Worm (Caenorhabditis elegans) whole organism, early embryonic: ENCODE measurements around the gene R102.1.

Experiments
- B0310.2 ChIP-seq: sonication (generic microtip); optimal IDR thresholded peaks from 2 replicates; lab custom pipeline; 2016; ENCODE audit warnings: mild to moderate bottlenecking, missing genetic modification characterization, missing compliant biosample characterization
- aly-1 ChIP-seq: sonication (generic microtip); optimal IDR thresholded peaks from 2 replicates; lab custom pipeline; 2016; ENCODE audit warnings: missing genetic modification characterization, missing compliant biosample characterization
- ceh-13 ChIP-seq: fragments of 200-800 bp; sonication (Bioruptor generic); optimal IDR thresholded peaks from 2 replicates; lab custom pipeline; 2018; ENCODE audit warnings: mild to moderate bottlenecking, missing genetic modification characterization, missing compliant biosample characterization
- ceh-36 ChIP-seq: sonication (generic microtip); optimal IDR thresholded peaks from 2 replicates; lab custom pipeline; 2016; ENCODE audit warnings: missing genetic modification characterization, inconsistent platforms, missing compliant biosample characterization
- ets-7 ChIP-seq: sonication (generic microtip); optimal IDR thresholded peaks from 2 replicates; lab custom pipeline; 2016; ENCODE audit warnings: missing genotype, missing genetic modification characterization, missing compliant biosample characterization
- hmbx-1 ChIP-seq: sonication (generic microtip); optimal IDR thresholded peaks from 2 replicates; lab custom pipeline; 2016; ENCODE audit warnings: mild to moderate bottlenecking, missing genetic modification characterization, missing compliant biosample characterization
- hmg-4 ChIP-seq: fragments of 200-800 bp; sonication (Bioruptor generic); optimal IDR thresholded peaks from 2 replicates; lab custom pipeline; 2018; ENCODE audit warnings: mild to moderate bottlenecking, missing genetic modification characterization, missing compliant biosample characterization
- hnd-1 ChIP-seq: sonication (generic microtip); optimal IDR thresholded peaks from 2 replicates; lab custom pipeline; 2016; ENCODE audit warnings: missing genetic modification characterization, missing compliant biosample characterization
- pes-1 ChIP-seq: fragments of 200-800 bp; sonication (Bioruptor generic); IDR thresholded peaks from 2 replicates; pipeline ENCODE4 v1.3.6; 2022; ENCODE audit warnings: missing genetic modification reagents, missing genetic modification characterization, missing compliant biosample characterization
- scrt-1 ChIP-seq: fragments of 200-800 bp; sonication (Bioruptor generic); IDR thresholded peaks from 2 replicates; pipeline ENCODE4 v1.3.6; 2022; ENCODE audit warnings: missing genetic modification characterization, missing compliant biosample characterization
- sea-1 ChIP-seq: fragments of 200-800 bp; sonication (Bioruptor generic); conservative IDR thresholded peaks from 2 replicates; pipeline ENCODE4 v1.3.6; 2022; ENCODE audit warnings: missing genetic modification characterization, missing compliant biosample characterization
- tbx-11 ChIP-seq: fragments of 200-800 bp; sonication (Bioruptor generic); IDR thresholded peaks from 2 replicates; pipeline ENCODE4 v1.3.6; 2022; ENCODE audit warnings: missing genetic modification characterization, missing compliant biosample characterization
- tbx-37 ChIP-seq: fragments of 200-800 bp; sonication (Bioruptor generic); conservative IDR thresholded peaks from 2 replicates; pipeline ENCODE4 v1.3.6; 2022; ENCODE audit warnings: missing genetic modification reagents, missing genetic modification characterization, missing compliant biosample characterization
- tra-4 ChIP-seq: sonication (generic microtip); optimal IDR thresholded peaks from 2 replicates; lab custom pipeline; 2017; ENCODE audit warnings: missing genetic modification characterization, missing compliant biosample characterization

R102.1 gene

DNA sequence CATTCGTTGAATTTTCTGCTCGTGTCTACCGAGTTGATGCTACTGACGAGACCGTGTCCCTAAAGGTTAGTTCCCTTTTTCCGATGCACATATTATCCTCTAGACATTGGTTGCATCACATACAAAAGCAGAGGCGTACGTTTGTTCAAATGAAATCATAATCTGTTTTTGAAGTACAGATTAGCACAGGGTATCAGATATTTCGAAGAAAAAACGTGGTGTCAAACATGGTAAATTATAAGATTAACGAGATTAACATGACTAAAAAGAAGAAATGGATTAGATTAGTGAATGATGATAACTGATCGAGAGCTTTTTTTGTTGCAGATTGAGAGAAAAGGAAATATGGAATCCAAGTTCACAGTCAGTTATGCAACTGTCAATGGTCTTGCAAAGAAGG lies 33.0 kb downstream of the R102.1 start:
- TF ChIP-seq ets-7 (tag; lab: Kevin White, UChicago) (no peak), hmbx-1 (no peak), ceh-36 (tag; lab: Kevin White, UChicago) (no peak), scrt-1 (GFP tag; lab: Robert Waterston, UW) (no peak)

DNA sequence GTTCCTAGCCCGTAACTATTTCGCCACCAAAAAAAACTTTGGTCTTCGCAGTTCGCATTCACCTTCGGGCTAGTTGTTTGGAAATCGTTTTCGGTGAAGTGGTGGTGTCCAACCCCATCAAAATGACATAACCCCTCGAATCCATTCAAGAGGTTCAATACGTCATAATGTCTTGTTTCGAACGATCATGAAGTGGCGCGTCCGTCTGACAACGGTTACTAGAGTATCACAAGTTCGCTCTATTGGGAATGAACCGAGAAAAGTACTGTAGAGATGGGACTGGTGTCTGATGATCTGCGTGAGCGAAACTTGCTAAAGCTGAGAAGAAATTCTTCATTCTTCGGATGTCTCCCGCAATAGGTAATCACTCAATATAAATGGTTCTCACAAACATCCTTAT lies 41.9 kb downstream of the R102.1 start, which contains the start of gene ZC168.2:
ZC168.2 (plus strand) TSS at position 301 of the 400 bp plus-strand sequence.
- no peak for TF ChIP-seq pes-1 (GFP tag; lab: Robert Waterston, UW)
- no peak for TF ChIP-seq hmg-4 (GFP tag; lab: Kevin White, UChicago)
- no peak for TF ChIP-seq B0310.2 (tag; lab: Kevin White, UChicago)
- no peak for TF ChIP-seq tbx-11 (GFP tag; lab: Robert Waterston, UW)

- TF ChIP-seq ceh-36 (tag; lab: Kevin White, UChicago) (no peak), tbx-11 (GFP tag; lab: Robert Waterston, UW) (no peak), tra-4 (tag; lab: Kevin White, UChicago) (no peak), hnd-1 (tag; lab: Kevin White, UChicago) (no peak), B0310.2 (tag; lab: Kevin White, UChicago) (no peak), tbx-37 (GFP tag; lab: Robert Waterston, UW) (no peak), sea-1 (GFP tag; lab: Robert Waterston, UW) (no peak), scrt-1 (GFP tag; lab: Robert Waterston, UW) (no peak), aly-1 (tag; lab: Kevin White, UChicago) (no peak), pes-1 (GFP tag; lab: Robert Waterston, UW) (no peak), hmbx-1 (no peak), ceh-13 (GFP tag; lab: Kevin White, UChicago) (no peak)
These were observed 48.9 kb downstream of the R102.1 start, which contains the start of the genes orc-5 and cyb-1 for ce11 chrIV:10734527-10735436. TSS of gene orc-5 (minus strand) at chrIV:10734588. TSS of gene cyb-1 (plus strand) at chrIV:10735216.
